Fruit fly (Drosophila melanogaster): ENCODE measurements around the gene Ect3.

The Ect3 gene

dm6 chr3R:11962739-11963214, 36.3 kb upstream of the Ect3 start, which contains the start of the genes CG3281 and aurA (continued):
- TF ChIP-seq tap (tag; optimal IDR thresholded peaks at IDR 0.05) (no peak), CG14710 (tag; optimal IDR thresholded peaks at IDR 0.05) (peak; percentile 92), CG8478 (optimal IDR thresholded peaks at IDR 0.05) (no peak), crc (GFP tag; optimal IDR thresholded peaks at IDR 0.05) (peak; percentile 68), CG11504 (tag; optimal IDR thresholded peaks at IDR 0.05) (peak; percentile 71), CG4730 (GFP tag; IDR thresholded peaks at IDR 0.05) (peak; percentile 36; the same call in 1 of the 2 replicates), zen2 (GFP tag; IDR thresholded peaks at IDR 0.05; ENCODE audit: partially characterized antibody) (peak; percentile 84), eyg (GFP tag; optimal IDR thresholded peaks at IDR 0.05) (peak; percentile 38), ab (GFP tag; optimal IDR thresholded peaks at IDR 0.05) (no peak), CG2202 (tag; optimal IDR thresholded peaks at IDR 0.05) (peak; percentile 20), fru (optimal IDR thresholded peaks at IDR 0.05) (no peak), az2 (GFP tag; optimal IDR thresholded peaks at IDR 0.05) (peak; percentile 50), tin (GFP tag; optimal IDR thresholded peaks at IDR 0.05) (peak; percentile 81), CkIIα-i1 (GFP tag; IDR thresholded peaks at IDR 0.05) (no peak), CG15514 (GFP tag; optimal IDR thresholded peaks at IDR 0.05) (peak; percentile 83), CrebB (tag; optimal IDR thresholded peaks at IDR 0.05) (peak; percentile 36), CG6654 (GFP tag; optimal IDR thresholded peaks at IDR 0.05) (no peak), Pdp1 (GFP tag; optimal IDR thresholded peaks at IDR 0.05) (peak; percentile 78 to 82), gt (GFP tag; IDR thresholded peaks at IDR 0.05) (no peak), CG11560 (tag; IDR thresholded peaks at IDR 0.05) (peak; percentile 27; the same call in 1 of the 3 replicates), cato (GFP tag; optimal IDR thresholded peaks at IDR 0.05; ENCODE audit: borderline replicate concordance) (peak; percentile 40), HLH54F (GFP tag; optimal IDR thresholded peaks at IDR 0.05) (peak; percentile 80), Xbp1 (GFP tag; optimal IDR thresholded peaks at IDR 0.05) (peak; percentile 81), sim (GFP tag; IDR thresholded peaks at IDR 0.05) (no peak), H15 (GFP tag; IDR thresholded peaks at IDR 0.05) (peak; percentile 38; the same call in 1 of the 3 replicates), Antp (GFP tag; optimal IDR thresholded peaks at IDR 0.05) (peak; percentile 72), HmgD (GFP tag; optimal IDR thresholded peaks at IDR 0.05) (peak; percentile 64), row (GFP tag; IDR thresholded peaks at IDR 0.05) (peak; percentile 95), sqz (GFP tag; optimal IDR thresholded peaks at IDR 0.05) (peak; percentile 73), Bdp1 (GFP tag; optimal IDR thresholded peaks at IDR 0.05) (peak; percentile 47), CG12391 (tag; optimal IDR thresholded peaks at IDR 0.05) (peak; percentile 86), Hmr (GFP tag; optimal IDR thresholded peaks at IDR 0.05) (peak; percentile 81), lmd (GFP tag; IDR thresholded peaks at IDR 0.05) (peak; percentile 60; the same call in 1 of the 2 replicates), CG32772 (GFP tag; IDR thresholded peaks at IDR 0.05) (0 out of 2 replicates have a peak, but pooled peaks have one; percentile 31), CG8281 (tag; optimal IDR thresholded peaks at IDR 0.05) (no peak), CG18262 (tag; optimal IDR thresholded peaks at IDR 0.05) (peak; percentile 73), CG3726 (GFP tag; IDR thresholded peaks at IDR 0.05) (no peak), CG13287 (GFP tag; IDR thresholded peaks at IDR 0.05; ENCODE audit: partially characterized antibody) (peak; percentile 97), CG7786 (GFP tag; optimal IDR thresholded peaks at IDR 0.05) (peak; percentile 82), onecut (GFP tag; IDR thresholded peaks at IDR 0.05) (no peak), ems (GFP tag; optimal IDR thresholded peaks at IDR 0.05) (peak; percentile 57), CG14667 (GFP tag; IDR thresholded peaks at IDR 0.05) (no peak), CG34376 (GFP tag; optimal IDR thresholded peaks at IDR 0.05) (peak; percentile 72), GATAe (GFP tag; conservative IDR thresholded peaks at IDR 0.05) (no peak), lilli (GFP tag; optimal IDR thresholded peaks at IDR 0.05) (peak; percentile 79), CG11456 (GFP tag; IDR thresholded peaks at IDR 0.05) (0 out of 3 replicates have a peak, but pooled peaks have one; percentile 64), croc (GFP tag; conservative IDR thresholded peaks at IDR 0.05) (peak; percentile 35), pb (GFP tag; optimal IDR thresholded peaks at IDR 0.05) (peak; percentile 10), CG4617 (GFP tag; optimal IDR thresholded peaks at IDR 0.05; ENCODE audit: borderline replicate concordance) (peak; percentile 71), CG11696 (GFP tag; IDR thresholded peaks at IDR 0.05) (no peak), Oli (tag; optimal IDR thresholded peaks at IDR 0.05) (peak; percentile 44), repo (GFP tag; optimal IDR thresholded peaks at IDR 0.05) (no peak)

All from whole organism, embryonic.